Fruit fly (Drosophila melanogaster) whole organism, embryonic: ENCODE measurements around the gene RhoGAP100F.
A peak's percentile ranks its signal among the peaks of the same experiment; 100 is the strongest.

Experiments used
- Bteb2 ChIP-seq: fragments of 200-800 bp; sonication (Bioruptor generic); optimal IDR thresholded peaks from 2 replicates; lab custom pipeline; 2016; ENCODE audit warnings: missing biosample characterization, missing genetic modification characterization
- CG10654 ChIP-seq: fragments of 200-800 bp; sonication (Bioruptor generic); optimal IDR thresholded peaks from 2 replicates; lab custom pipeline; 2016; ENCODE audit warnings: missing biosample characterization, missing genetic modification characterization
- CG11085 ChIP-seq: fragments of 200-800 bp; sonication (Bioruptor generic); IDR thresholded peaks from 2 replicates; pipeline ENCODE4 v1.3.6; 2022; ENCODE audit warnings: missing biosample characterization, missing genetic modification characterization
- CG11093 ChIP-seq: fragments of 200-800 bp; sonication (Bioruptor generic); IDR thresholded peaks from 3 replicates; pipeline ENCODE4 v1.3.6; 2022; ENCODE audit warnings: missing biosample characterization, missing genetic modification characterization
- CG11695 ChIP-seq: fragments of 200-800 bp; sonication (Bioruptor generic); IDR thresholded peaks from 3 replicates; pipeline ENCODE4 v1.3.6; 2022; ENCODE audit warnings: missing biosample characterization, missing genetic modification characterization
- CG11696 ChIP-seq: fragments of 200-800 bp; sonication (Bioruptor generic); IDR thresholded peaks from 2 replicates; pipeline ENCODE4 v1.3.6; 2022; ENCODE audit warnings: missing biosample characterization, missing genetic modification characterization
- CG11723 ChIP-seq: fragments of 200-800 bp; sonication (Bioruptor generic); optimal IDR thresholded peaks from 2 replicates; lab custom pipeline; 2017; ENCODE audit warnings: missing biosample characterization, mild to moderate bottlenecking, missing genetic modification characterization
- CG12104 ChIP-seq: fragments of 200-800 bp; sonication (Bioruptor generic); optimal IDR thresholded peaks from 3 replicates; lab custom pipeline; 2016; ENCODE audit warnings: missing biosample characterization, missing genetic modification characterization
- CG12744 ChIP-seq: fragments of 200-800 bp; sonication (Bioruptor generic); optimal IDR thresholded peaks from 2 replicates; lab custom pipeline; 2016; ENCODE audit warnings: missing biosample characterization, missing genetic modification characterization
- CG13894 ChIP-seq: fragments of 200-800 bp; sonication (Bioruptor generic); optimal IDR thresholded peaks from 3 replicates; lab custom pipeline; 2018; ENCODE audit warnings: missing biosample characterization, mild to moderate bottlenecking, missing genetic modification characterization, moderate library complexity
- CG15073 ChIP-seq: fragments of 200-800 bp; sonication (Bioruptor generic); optimal IDR thresholded peaks from 2 replicates; lab custom pipeline; 2016; ENCODE audit warnings: missing biosample characterization, missing genetic modification characterization
- CG17802 ChIP-seq: fragments of 200-800 bp; sonication (Bioruptor generic); optimal IDR thresholded peaks from 2 replicates; lab custom pipeline; 2018; ENCODE audit warnings: missing biosample characterization, mild to moderate bottlenecking, missing genetic modification characterization, moderate library complexity
- CG17829 ChIP-seq: fragments of 200-800 bp; optimal IDR thresholded peaks from 2 replicates; lab custom pipeline; 2019; ENCODE audit warnings: missing biosample characterization, mild to moderate bottlenecking, missing genetic modification characterization, moderate library complexity
- CG17912 ChIP-seq: fragments of 200-800 bp; sonication (Bioruptor generic); optimal IDR thresholded peaks from 2 replicates; lab custom pipeline; 2018; ENCODE audit warnings: missing biosample characterization, mild to moderate bottlenecking, missing genetic modification characterization
- CG2712 ChIP-seq: fragments of 200-800 bp; optimal IDR thresholded peaks from 3 replicates; lab custom pipeline; 2019; ENCODE audit warnings: missing biosample characterization, mild to moderate bottlenecking, missing genetic modification characterization, moderate library complexity
- CG2889 ChIP-seq: fragments of 200-800 bp; sonication (Bioruptor generic); IDR thresholded peaks from 3 replicates; pipeline ENCODE4 v1.3.6; 2022; ENCODE audit warnings: missing biosample characterization, missing genetic modification characterization
- CG30403 ChIP-seq: fragments of 200-800 bp; sonication (Bioruptor generic); optimal IDR thresholded peaks from 3 replicates; lab custom pipeline; 2016; ENCODE audit warnings: missing biosample characterization, missing genetic modification characterization
- CG3281 ChIP-seq: fragments of 200-800 bp; sonication (Bioruptor generic); optimal IDR thresholded peaks from 3 replicates; lab custom pipeline; 2017; ENCODE audit warnings: missing biosample characterization, mild to moderate bottlenecking, missing genetic modification characterization
- CG33213 ChIP-seq: fragments of 200-800 bp; sonication (Bioruptor generic); optimal IDR thresholded peaks from 3 replicates; lab custom pipeline; 2016; ENCODE audit warnings: missing biosample characterization, missing genetic modification characterization
- CG3407 ChIP-seq: fragments of 200-800 bp; sonication (Bioruptor generic); optimal IDR thresholded peaks from 2 replicates; lab custom pipeline; 2018; ENCODE audit warnings: missing biosample characterization, mild to moderate bottlenecking, missing genetic modification characterization
- CG34224 ChIP-seq: fragments of 200-800 bp; sonication (Bioruptor generic); IDR thresholded peaks from 3 replicates; pipeline ENCODE4 v1.3.6; 2022; ENCODE audit warnings: missing biosample characterization, missing genetic modification characterization; ENCODE audit not compliant: partially characterized antibody
- CG4424 ChIP-seq: fragments of 200-800 bp; sonication (Bioruptor generic); optimal IDR thresholded peaks from 3 replicates; lab custom pipeline; 2016; ENCODE audit warnings: missing biosample characterization, missing genetic modification characterization
- CG4707 ChIP-seq: fragments of 200-800 bp; sonication (Bioruptor generic); optimal IDR thresholded peaks from 2 replicates; lab custom pipeline; 2018; ENCODE audit warnings: missing biosample characterization, mild to moderate bottlenecking, missing genetic modification characterization, moderate library complexity
- CG7372 ChIP-seq: fragments of 200-800 bp; sonication (Bioruptor generic); IDR thresholded peaks from 2 replicates; pipeline ENCODE4 v1.3.6; 2022; ENCODE audit warnings: missing biosample characterization, missing genetic modification characterization
- CG7928 ChIP-seq: fragments of 200-800 bp; sonication (Bioruptor generic); optimal IDR thresholded peaks from 2 replicates; lab custom pipeline; 2017; ENCODE audit warnings: missing biosample characterization, mild to moderate bottlenecking, missing genetic modification characterization
- Chrac-16 ChIP-seq: fragments of 200-800 bp; sonication (Bioruptor generic); optimal IDR thresholded peaks from 3 replicates; lab custom pipeline; 2016; ENCODE audit warnings: missing biosample characterization, missing genetic modification characterization
- CrebB ChIP-seq: fragments of 200-800 bp; sonication (Bioruptor generic); optimal IDR thresholded peaks from 3 replicates; lab custom pipeline; 2018; ENCODE audit warnings: missing biosample characterization, mild to moderate bottlenecking, missing genetic modification characterization
- Dref ChIP-seq: fragments of 200-800 bp; sonication (Bioruptor generic); IDR thresholded peaks from 2 replicates; pipeline ENCODE4 v1.3.6; 2022; ENCODE audit warnings: missing biosample characterization, missing genetic modification characterization
- ERR ChIP-seq: fragments of 200-800 bp; sonication (Bioruptor generic); optimal IDR thresholded peaks from 2 replicates; lab custom pipeline; 2016; ENCODE audit warnings: missing biosample characterization, missing genetic modification characterization
- Ets65A ChIP-seq: fragments of 200-800 bp; sonication (Bioruptor generic); peaks from one replicate; lab custom pipeline; 2016; ENCODE audit warnings: missing biosample characterization, missing genetic modification characterization
- Kr ChIP-seq: fragments of 200-800 bp; sonication (Bioruptor generic); optimal IDR thresholded peaks from 2 replicates; lab custom pipeline; 2017; ENCODE audit warnings: missing biosample characterization, mild to moderate bottlenecking, missing genetic modification characterization
- Mrtf ChIP-seq: fragments of 200-800 bp; sonication (Bioruptor generic); IDR thresholded peaks from 3 replicates; pipeline ENCODE4 v1.3.6; 2022; ENCODE audit warnings: missing biosample characterization, missing genetic modification characterization
- Trl ChIP-seq, 3 experiments: fragments of >200 bp in 2 of 3; fragments of 200-800 bp in 1 of 3; sonication (Bioruptor generic) in 1 of 3; optimal IDR thresholded peaks; 2 replicates in 1 of 3; 3 replicates in 2 of 3; lab custom pipeline; 2016 to 2017; ENCODE audit warnings: missing biosample characterization in 1 of 3, missing genetic modification characterization in 1 of 3
- ara ChIP-seq: fragments of 200-800 bp; sonication (Bioruptor generic); IDR thresholded peaks from 2 replicates; pipeline ENCODE4 v1.3.6; 2022; ENCODE audit warnings: missing biosample characterization, missing genetic modification characterization
- az2 ChIP-seq: fragments of 200-800 bp; sonication (Bioruptor generic); optimal IDR thresholded peaks from 3 replicates; lab custom pipeline; 2016; ENCODE audit warnings: missing biosample characterization, missing genetic modification characterization
- dan ChIP-seq: fragments of 200-800 bp; sonication (Bioruptor generic); IDR thresholded peaks from 2 replicates; pipeline ENCODE4 v1.3.6; 2022; ENCODE audit warnings: missing biosample characterization, missing genetic modification characterization
- grn ChIP-seq: fragments of 200-800 bp; sonication (Bioruptor generic); optimal IDR thresholded peaks from 3 replicates; lab custom pipeline; 2017; ENCODE audit warnings: missing biosample characterization, missing genetic modification characterization
- kay ChIP-seq: fragments of 200-800 bp; sonication (Bioruptor generic); optimal IDR thresholded peaks from 2 replicates; lab custom pipeline; 2016; ENCODE audit warnings: missing biosample characterization, missing genetic modification characterization
- lola ChIP-seq, 3 experiments: fragments of >200 bp in 2 of 3; fragments of 200-800 bp in 1 of 3; sonication (Bioruptor generic) in 1 of 3; optimal IDR thresholded peaks; 2 replicates each; lab custom pipeline; 2017 to 2019; ENCODE audit warnings: missing biosample characterization in 3 of 3, missing genetic modification characterization in 3 of 3, mild to moderate bottlenecking in 1 of 3, moderate library complexity in 1 of 3
- nerfin-2 ChIP-seq: fragments of 200-800 bp; sonication (Bioruptor generic); IDR thresholded peaks from 2 replicates; pipeline ENCODE4 v1.3.6; 2022; ENCODE audit warnings: missing biosample characterization, missing genetic modification characterization; ENCODE audit not compliant: partially characterized antibody
- pan ChIP-seq, 4 experiments: fragments of >200 bp in 3 of 4; fragments of 200-800 bp in 1 of 4; sonication (Bioruptor generic) in 1 of 4; optimal IDR thresholded peaks in 3 of 4; IDR thresholded peaks in 1 of 4; 2 replicates each; pipeline versions ENCODE4 v1.3.6 to Lab custom; 2017 to 2022; ENCODE audit warnings: missing biosample characterization in 2 of 4, missing genetic modification characterization in 2 of 4, mixed read lengths in 1 of 4
- pros ChIP-seq: fragments of 200-800 bp; sonication (Bioruptor generic); optimal IDR thresholded peaks from 3 replicates; lab custom pipeline; 2019; ENCODE audit warnings: missing biosample characterization, mild to moderate bottlenecking, missing genetic modification characterization, moderate library complexity
- ro ChIP-seq: fragments of 200-800 bp; sonication (Bioruptor generic); IDR thresholded peaks from 2 replicates; pipeline ENCODE4 v1.3.6; 2022; ENCODE audit warnings: missing biosample characterization, missing genetic modification characterization
- row ChIP-seq: fragments of 200-800 bp; sonication (Bioruptor generic); IDR thresholded peaks from 3 replicates; pipeline ENCODE4 v1.3.6; 2022; ENCODE audit warnings: missing biosample characterization, missing genetic modification characterization
- scrt ChIP-seq: fragments of 200-800 bp; sonication (Bioruptor generic); optimal IDR thresholded peaks from 2 replicates; lab custom pipeline; 2018; ENCODE audit warnings: missing biosample characterization, mild to moderate bottlenecking, missing genetic modification characterization, moderate library complexity
- sens-2 ChIP-seq: fragments of 200-800 bp; sonication (Bioruptor generic); IDR thresholded peaks from 2 replicates; pipeline ENCODE4 v1.3.6; 2022; ENCODE audit warnings: missing biosample characterization, missing genetic modification characterization
- sim ChIP-seq: fragments of 200-800 bp; sonication (Bioruptor generic); IDR thresholded peaks from 2 replicates; pipeline ENCODE4 v1.3.6; 2022; ENCODE audit warnings: missing biosample characterization, missing genetic modification characterization
- usp ChIP-seq: fragments of >200 bp; optimal IDR thresholded peaks from 2 replicates; lab custom pipeline; 2017; ENCODE audit warnings: missing biosample characterization, missing genetic modification characterization

RhoGAP100F gene

DNA sequence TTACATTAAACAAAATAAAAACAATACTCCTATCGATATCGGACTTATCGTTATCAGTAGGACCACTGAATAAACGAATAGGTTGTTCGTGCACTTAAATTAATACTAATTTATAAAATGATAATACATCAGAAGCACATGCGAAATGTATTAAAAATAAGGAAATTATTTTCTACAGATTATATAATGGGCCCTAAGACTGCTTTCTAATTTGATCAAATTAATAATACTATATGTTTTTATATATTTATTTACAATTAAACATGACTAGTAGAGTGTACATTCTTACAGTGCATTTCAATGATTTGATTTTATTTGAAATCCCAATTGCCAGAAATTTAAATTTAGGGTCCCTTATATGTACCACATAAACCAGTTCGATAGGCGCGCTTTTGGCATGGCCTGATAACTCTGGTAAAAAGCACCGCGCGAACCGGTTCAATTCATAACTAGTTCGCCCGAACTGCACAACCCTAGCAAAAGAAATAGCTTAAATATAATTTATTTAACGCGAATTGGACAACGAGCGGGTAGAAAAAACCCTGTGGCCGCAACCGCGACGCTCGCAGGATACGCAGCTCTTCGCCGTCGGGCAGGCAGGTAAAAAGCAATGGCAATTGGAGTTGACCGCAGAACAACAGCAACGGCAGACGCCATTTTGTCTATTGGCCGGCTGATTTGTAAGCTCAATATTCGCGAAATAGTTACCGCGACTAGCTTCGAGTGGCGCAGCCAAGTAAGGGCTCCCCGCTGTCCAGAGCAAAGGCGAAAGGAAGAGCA is 35.6 kb upstream of the RhoGAP100F start, which contains the start of the genes CG2126 and faf (continued):
- TF ChIP-seq CG11085 (GFP tag; lab: Robert Waterston, UW) (peak; percentile 60; the same call in 1 of the 2 replicates), sim (GFP tag; lab: Robert Waterston, UW) (0 out of 2 replicates have a peak, but pooled peaks have one; percentile 7), Chrac-16 (GFP tag; lab: Kevin White, UChicago) (peak; percentile 74), CG2712 (peak; percentile 87), Dref (GFP tag; lab: Robert Waterston, UW) (peak; percentile 59), CG15073 (GFP tag; lab: Kevin White, UChicago) (peak; percentile 18), Kr (GFP tag; lab: Kevin White, UChicago) (no peak), row (GFP tag; lab: Robert Waterston, UW) (peak; percentile 84), scrt (GFP tag; lab: Kevin White, UChicago) (peak; percentile 53), Trl (optimal IDR thresholded peaks at IDR 0.05; lab: Kevin White, UChicago) (no peak), Trl (GFP tag; optimal IDR thresholded peaks at IDR 0.05; lab: Kevin White, UChicago) (peak; percentile 49), pan (optimal IDR thresholded peaks at IDR 0.05; lab: Kevin White, UChicago) (no peak), pan (GFP tag; optimal IDR thresholded peaks at IDR 0.05 in 1 of 2, IDR thresholded peaks at IDR 0.05 in 1 of 2) (peak in 1 of 2 experiments; percentile 81), ara (GFP tag; lab: Robert Waterston, UW) (peak; percentile 62; the same call in 1 of the 2 replicates), usp (GFP tag; lab: Kevin White, UChicago) (no peak), Ets65A (GFP tag; lab: Kevin White, UChicago) (peak; percentile 82), CG4424 (GFP tag; lab: Kevin White, UChicago) (peak; percentile 74), CG3407 (peak; percentile 65), Mrtf (peak; percentile 47; the same call in 1 of the 3 replicates), CG13894 (tag; lab: Kevin White, UChicago) (no peak), kay (GFP tag; lab: Kevin White, UChicago) (peak; percentile 75), az2 (GFP tag; lab: Kevin White, UChicago) (peak; percentile 75), ro (GFP tag; lab: Robert Waterston, UW) (peak; percentile 23; the same call in 1 of the 2 replicates), CG12744 (peak; percentile 2), CrebB (no peak), ERR (GFP tag; lab: Kevin White, UChicago) (no peak), sens-2 (GFP tag; lab: Robert Waterston, UW) (0 out of 2 replicates have a peak, but pooled peaks have one; percentile 51), CG10654 (GFP tag; lab: Kevin White, UChicago) (peak; percentile 63), CG11723 (GFP tag; lab: Kevin White, UChicago) (peak; percentile 54), CG11093 (GFP tag; lab: Robert Waterston, UW) (peak; percentile 62; the same call in 2 of the 3 replicates), CG12104 (GFP tag; lab: Kevin White, UChicago) (peak; percentile 75), CG33213 (peak; percentile 24), grn (GFP tag; lab: Kevin White, UChicago) (no peak), CG11695 (GFP tag; lab: Robert Waterston, UW) (peak; percentile 76; the same call in 2 of the 3 replicates), CG17802 (tag; lab: Kevin White, UChicago) (peak; percentile 35), CG7928 (GFP tag; lab: Kevin White, UChicago) (peak; percentile 43), pros (GFP tag; lab: Kevin White, UChicago) (no peak), Bteb2 (GFP tag; lab: Kevin White, UChicago) (peak; percentile 41), nerfin-2 (GFP tag; lab: Robert Waterston, UW) (no peak; the same call in 1 of the 2 replicates), CG3281 (GFP tag; lab: Kevin White, UChicago) (peak; percentile 77), CG30403 (peak; percentile 84), CG17829 (tag; lab: Kevin White, UChicago) (peak; percentile 89), lola (GFP tag; optimal IDR thresholded peaks at IDR 0.05; lab: Kevin White, UChicago) (peak in 1 of 3 experiments; percentile 72), CG7372 (peak; percentile 57; the same call in 1 of the 2 replicates), CG2889 (peak; percentile 56; the same call in 2 of the 3 replicates), CG17912 (GFP tag; lab: Kevin White, UChicago) (peak; percentile 42), dan (GFP tag; lab: Robert Waterston, UW) (no peak), CG4707 (GFP tag; lab: Kevin White, UChicago) (no peak), CG11696 (GFP tag; lab: Robert Waterston, UW) (peak; percentile 51), CG34224 (GFP tag; lab: Robert Waterston, UW) (peak; percentile 51; the same call in 2 of the 3 replicates)
